Fruit fly (Drosophila melanogaster) whole organism, wandering third instar larva: ENCODE results near the gene Prosbeta4R1.

Experiments
- HLH106 ChIP-seq: fragments of 200-800 bp; optimal IDR thresholded peaks from 3 replicates; lab custom pipeline; 2019; ENCODE audit warnings: missing biosample characterization, mild to moderate bottlenecking, missing genetic modification characterization, moderate library complexity
- jim ChIP-seq: fragments of 175-275, 200-325 bp; sonication (Bioruptor generic); optimal IDR thresholded peaks from 2 replicates; lab custom pipeline; 2016; ENCODE audit warnings: missing biosample characterization, mild to moderate bottlenecking, missing genetic modification characterization

DNA sequence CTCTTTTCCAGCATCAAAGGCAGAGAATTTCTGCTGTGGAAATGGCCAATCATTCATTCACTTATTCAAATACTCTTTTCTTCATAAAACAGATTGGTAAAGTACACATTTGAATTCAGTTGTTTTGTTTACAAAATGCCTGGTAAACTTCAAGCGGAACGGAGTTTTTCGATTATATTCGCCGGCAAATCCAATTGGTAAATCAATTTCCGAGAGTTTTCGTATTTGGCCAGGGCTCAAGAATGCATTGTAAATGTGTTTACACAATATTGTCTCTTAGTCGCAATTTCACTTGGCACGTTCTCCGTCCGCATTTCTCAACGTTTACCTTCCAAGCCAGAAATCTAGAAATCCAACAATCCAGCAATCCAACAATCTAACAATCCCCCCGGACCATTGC is 33.0 kb upstream of the Prosbeta4R1 start, which contains the start of gene CG43403:
- TF ChIP-seq HLH106 (tag; lab: Kevin White, UChicago) (no peak), jim (GFP tag; lab: Kevin White, UChicago) (no peak)
